Fruit fly (Drosophila melanogaster) whole organism, embryonic: Measurements from ENCODE around the gene Mlc1.

Source experiments
- CG30403 ChIP-seq: fragments of 200-800 bp; sonication (Bioruptor generic); optimal IDR thresholded peaks from 3 replicates; lab custom pipeline; 2016; ENCODE audit warnings: missing biosample characterization, missing genetic modification characterization
- Jarid2 ChIP-seq: fragments of 200-800 bp; sonication (Bioruptor generic); optimal IDR thresholded peaks from 3 replicates; lab custom pipeline; 2017; ENCODE audit warnings: mild to moderate bottlenecking, missing biosample characterization, missing genetic modification reagents, missing genetic modification characterization
- Max ChIP-seq: fragments of 200-800 bp; sonication (Bioruptor generic); optimal IDR thresholded peaks from 2 replicates; lab custom pipeline; 2016; ENCODE audit warnings: missing biosample characterization, mild to moderate bottlenecking, missing genetic modification characterization
- Spps ChIP-seq: fragments of 200-800 bp; sonication (Bioruptor generic); optimal IDR thresholded peaks from 2 replicates; lab custom pipeline; 2018; ENCODE audit warnings: missing biosample characterization, mild to moderate bottlenecking, missing genetic modification characterization
- ab ChIP-seq: fragments of 200-800 bp; sonication (Bioruptor generic); optimal IDR thresholded peaks from 2 replicates; lab custom pipeline; 2016; ENCODE audit warnings: missing biosample characterization, missing genetic modification characterization
- bowl ChIP-seq: fragments of 200-800 bp; sonication (Bioruptor generic); IDR thresholded peaks from 2 replicates; pipeline ENCODE4 v1.3.6; 2022; ENCODE audit warnings: missing biosample characterization, missing genetic modification characterization
- cg ChIP-seq: fragments of 200-800 bp; sonication (Bioruptor generic); optimal IDR thresholded peaks from 3 replicates; lab custom pipeline; 2019; ENCODE audit warnings: missing biosample characterization, mild to moderate bottlenecking, missing genetic modification characterization, moderate library complexity
- dan ChIP-seq: fragments of 200-800 bp; sonication (Bioruptor generic); IDR thresholded peaks from 2 replicates; pipeline ENCODE4 v1.3.6; 2022; ENCODE audit warnings: missing biosample characterization, missing genetic modification characterization
- gem ChIP-seq: fragments of 200-800 bp; sonication (Bioruptor generic); optimal IDR thresholded peaks from 2 replicates; lab custom pipeline; 2019; ENCODE audit warnings: missing biosample characterization, mild to moderate bottlenecking, missing genetic modification characterization, moderate library complexity
- gsb ChIP-seq: fragments of 200-800 bp; sonication (Bioruptor generic); IDR thresholded peaks from 2 replicates; pipeline ENCODE4 v1.3.6; 2022; ENCODE audit warnings: missing biosample characterization, missing genetic modification characterization
- nmo ChIP-seq: fragments of 200-800 bp; sonication (Bioruptor generic); optimal IDR thresholded peaks from 2 replicates; lab custom pipeline; 2018; ENCODE audit warnings: missing biosample characterization, mild to moderate bottlenecking, missing genetic modification characterization, moderate library complexity
- tna ChIP-seq: fragments of 200-800 bp; sonication (Bioruptor generic); IDR thresholded peaks from 2 replicates; pipeline ENCODE4 v1.3.6; 2022; ENCODE audit warnings: missing biosample characterization, missing genetic modification characterization; ENCODE audit not compliant: partially characterized antibody
- unpg ChIP-seq: fragments of 200-800 bp; sonication (Bioruptor generic); optimal IDR thresholded peaks from 3 replicates; lab custom pipeline; 2018; ENCODE audit warnings: missing biosample characterization, mild to moderate bottlenecking, missing genetic modification characterization, moderate library complexity
- usp ChIP-seq: fragments of >200 bp; optimal IDR thresholded peaks from 2 replicates; lab custom pipeline; 2017; ENCODE audit warnings: missing biosample characterization, missing genetic modification characterization

dm6 chr3R:27636720-27637119 lies 23.3 kb downstream of the Mlc1 start:
- TF ChIP-seq unpg (GFP tag; lab: Kevin White, UChicago) (no peak), CG30403 (no peak), usp (GFP tag; lab: Kevin White, UChicago) (no peak), cg (GFP tag; lab: Kevin White, UChicago) (peak; percentile 28), gem (no peak), dan (GFP tag; lab: Robert Waterston, UW) (no peak), nmo (GFP tag; lab: Kevin White, UChicago) (no peak), Jarid2 (no peak), gsb (GFP tag; lab: Robert Waterston, UW) (no peak), Spps (no peak), ab (no peak), Max (GFP tag; lab: Kevin White, UChicago) (no peak), tna (GFP tag; lab: Robert Waterston, UW) (no peak), bowl (GFP tag; lab: Robert Waterston, UW) (no peak)
